Fruit fly (Drosophila melanogaster): ENCODE data around the gene CG2100.

The CG2100 gene

dm6 chr3R:5686049-5686757 is 50.0 kb downstream of the CG2100 start (continued):
- peak; percentile 61; the same call in 2 of the 3 replicates for TF ChIP-seq dysf (GFP tag; IDR thresholded peaks at IDR 0.05)
- no peak for TF ChIP-seq CG10959 (GFP tag; IDR thresholded peaks at IDR 0.05)
- TF ChIP-seq ash1 (GFP tag; optimal IDR thresholded peaks at IDR 0.05), result no peak
- TF ChIP-seq slp2 (GFP tag; optimal IDR thresholded peaks at IDR 0.05), result peak; percentile 24
- no peak for TF ChIP-seq Rx (GFP tag; IDR thresholded peaks at IDR 0.05)
- peak; percentile 56 for TF ChIP-seq Ptx1 (GFP tag; IDR thresholded peaks at IDR 0.05)
- TF ChIP-seq CG3726 (GFP tag; IDR thresholded peaks at IDR 0.05), result no peak
- TF ChIP-seq CG4328 (GFP tag; optimal IDR thresholded peaks at IDR 0.05), result no peak
- no peak for TF ChIP-seq cato (GFP tag; optimal IDR thresholded peaks at IDR 0.05; ENCODE audit: borderline replicate concordance)
- no peak for TF ChIP-seq CG18011 (GFP tag; optimal IDR thresholded peaks at IDR 0.05)
- TF ChIP-seq gcm (GFP tag; optimal IDR thresholded peaks at IDR 0.05), result peak; percentile 7
- TF ChIP-seq run (tag; optimal IDR thresholded peaks at IDR 0.05), result no peak
- peak; percentile 50 for TF ChIP-seq CG13624 (GFP tag; optimal IDR thresholded peaks at IDR 0.05)
- peak; percentile 28 for TF ChIP-seq CG15011 (GFP tag; optimal IDR thresholded peaks at IDR 0.05)
- peak; percentile 6 for TF ChIP-seq her (GFP tag; optimal IDR thresholded peaks at IDR 0.05)
- peak; percentile 20 for TF ChIP-seq tin (GFP tag; optimal IDR thresholded peaks at IDR 0.05)
- no peak for TF ChIP-seq mld (GFP tag; IDR thresholded peaks at IDR 0.05; ENCODE audit: partially characterized antibody)
- TF ChIP-seq CG4730 (GFP tag; IDR thresholded peaks at IDR 0.05), result peak; percentile 43; the same call in 1 of the 2 replicates
- TF ChIP-seq eve (GFP tag; optimal IDR thresholded peaks at IDR 0.05), result no peak
- no peak for TF ChIP-seq pita (GFP tag; optimal IDR thresholded peaks at IDR 0.05)
- TF ChIP-seq gt (GFP tag; IDR thresholded peaks at IDR 0.05), result no peak
- TF ChIP-seq Xbp1 (GFP tag; optimal IDR thresholded peaks at IDR 0.05), result peak; percentile 41
- no peak for TF ChIP-seq kah (GFP tag; optimal IDR thresholded peaks at IDR 0.05)
- TF ChIP-seq dati (GFP tag; IDR thresholded peaks at IDR 0.05), result no peak
- TF ChIP-seq ken (GFP tag; IDR thresholded peaks at IDR 0.05), result peak; percentile 40; the same call in 1 of the 3 replicates
- TF ChIP-seq CG13775 (GFP tag; optimal IDR thresholded peaks at IDR 0.05), result no peak
- TF ChIP-seq salm (tag; optimal IDR thresholded peaks at IDR 0.05), result no peak
- TF ChIP-seq CG16815 (GFP tag; optimal IDR thresholded peaks at IDR 0.05), result peak; percentile 27
- TF ChIP-seq Mes4 (GFP tag; optimal IDR thresholded peaks at IDR 0.05), result peak; percentile 44
- peak; percentile 34 for TF ChIP-seq CG8944 (GFP tag; optimal IDR thresholded peaks at IDR 0.05)
- no peak for TF ChIP-seq twi (tag; optimal IDR thresholded peaks at IDR 0.05)
- TF ChIP-seq CG1233 (GFP tag; optimal IDR thresholded peaks at IDR 0.05), result peak; percentile 11
- TF ChIP-seq CG10565 (GFP tag; optimal IDR thresholded peaks at IDR 0.05), result no peak
- TF ChIP-seq CG7271 (tag; optimal IDR thresholded peaks at IDR 0.05), result no peak
- no peak for TF ChIP-seq CG33557 (GFP tag; optimal IDR thresholded peaks at IDR 0.05)
- peak; percentile 34 for TF ChIP-seq CG12659 (GFP tag; optimal IDR thresholded peaks at IDR 0.05)
- TF ChIP-seq sd (tag; optimal IDR thresholded peaks at IDR 0.05), result peak; percentile 24
- TF ChIP-seq CG43689 (GFP tag; IDR thresholded peaks at IDR 0.05), result no peak
- TF ChIP-seq fru (optimal IDR thresholded peaks at IDR 0.05), result no peak
- TF ChIP-seq CG11696 (GFP tag; IDR thresholded peaks at IDR 0.05), result no peak
- TF ChIP-seq CG2120 (GFP tag; optimal IDR thresholded peaks at IDR 0.05), result peak; percentile 73
- no peak for TF ChIP-seq CG10431 (GFP tag; optimal IDR thresholded peaks at IDR 0.05)
- peak; percentile 27; the same call in 1 of the 2 replicates for TF ChIP-seq CG9932 (GFP tag; IDR thresholded peaks at IDR 0.05)
- TF ChIP-seq CG9609 (GFP tag; optimal IDR thresholded peaks at IDR 0.05), result peak; percentile 38
- TF ChIP-seq jing (GFP tag; optimal IDR thresholded peaks at IDR 0.05), result no peak
- peak; percentile 53 for TF ChIP-seq bcd (GFP tag; optimal IDR thresholded peaks at IDR 0.05)
- no peak for TF ChIP-seq CG31224 (GFP tag; IDR thresholded peaks at IDR 0.05)
- TF ChIP-seq org-1 (GFP tag; optimal IDR thresholded peaks at IDR 0.05), result no peak
- no peak for TF ChIP-seq corto (GFP tag; optimal IDR thresholded peaks at IDR 0.05)
- TF ChIP-seq insv (GFP tag; optimal IDR thresholded peaks at IDR 0.05), result no peak
- TF ChIP-seq Poxn (GFP tag; IDR thresholded peaks at IDR 0.05), result no peak

Measured in whole organism, embryonic.